Fruit fly (Drosophila melanogaster) whole organism, embryonic: Measurements from ENCODE around the gene CG11664.

ENCODE experiments used
- Blimp-1 ChIP-seq: fragments of 200-800 bp; sonication (Bioruptor generic); optimal IDR thresholded peaks from 3 replicates; lab custom pipeline; 2018; ENCODE audit warnings: missing biosample characterization, missing genetic modification characterization, mild to moderate bottlenecking, moderate library complexity, missing genetic modification reagents
- CG10147 ChIP-seq: fragments of 200-800 bp; sonication (Bioruptor generic); optimal IDR thresholded peaks from 2 replicates; lab custom pipeline; 2019; ENCODE audit warnings: missing biosample characterization, mild to moderate bottlenecking, missing genetic modification characterization, moderate library complexity
- CG10462 ChIP-seq: fragments of 200-800 bp; sonication (Bioruptor generic); optimal IDR thresholded peaks from 2 replicates; lab custom pipeline; 2016; ENCODE audit warnings: missing biosample characterization, missing genetic modification characterization
- CG10979 ChIP-seq: fragments of 200-800 bp; sonication (Bioruptor generic); optimal IDR thresholded peaks from 2 replicates; lab custom pipeline; 2018; ENCODE audit warnings: missing biosample characterization, mild to moderate bottlenecking, missing genetic modification characterization, moderate library complexity
- CG11093 ChIP-seq: fragments of 200-800 bp; sonication (Bioruptor generic); IDR thresholded peaks from 3 replicates; pipeline ENCODE4 v1.3.6; 2022; ENCODE audit warnings: missing biosample characterization, missing genetic modification characterization
- CG12769 ChIP-seq: fragments of 200-800 bp; sonication (Bioruptor generic); optimal IDR thresholded peaks from 2 replicates; lab custom pipeline; 2019; ENCODE audit warnings: missing biosample characterization, mild to moderate bottlenecking, missing genetic modification characterization, moderate library complexity
- CG13296 ChIP-seq: fragments of 200-800 bp; sonication (Bioruptor generic); optimal IDR thresholded peaks from 3 replicates; lab custom pipeline; 2018; ENCODE audit warnings: missing biosample characterization, mild to moderate bottlenecking, missing genetic modification characterization
- CG13624 ChIP-seq: fragments of 200-800 bp; sonication (Bioruptor generic); optimal IDR thresholded peaks from 2 replicates; lab custom pipeline; 2016; ENCODE audit warnings: missing biosample characterization, missing genetic modification characterization
- CG14441 ChIP-seq: fragments of 200-800 bp; sonication (Bioruptor generic); IDR thresholded peaks from 2 replicates; pipeline ENCODE4 v1.3.6; 2022; ENCODE audit warnings: missing biosample characterization, missing genetic modification characterization
- CG1603 ChIP-seq: fragments of 200-800 bp; sonication (Bioruptor generic); optimal IDR thresholded peaks from 2 replicates; lab custom pipeline; 2019; ENCODE audit warnings: missing biosample characterization, mild to moderate bottlenecking, missing genetic modification characterization, moderate library complexity
- CG17359 ChIP-seq: fragments of 200-800 bp; sonication (Bioruptor generic); optimal IDR thresholded peaks from 3 replicates; lab custom pipeline; 2018; ENCODE audit warnings: missing biosample characterization, mild to moderate bottlenecking, missing genetic modification characterization, moderate library complexity
- CG17361 ChIP-seq: fragments of 200-800 bp; sonication (Bioruptor generic); IDR thresholded peaks from 3 replicates; pipeline ENCODE4 v1.3.6; 2022; ENCODE audit warnings: missing biosample characterization, missing genetic modification characterization
- CG18619 ChIP-seq: fragments of 200-800 bp; sonication (Bioruptor generic); optimal IDR thresholded peaks from 3 replicates; lab custom pipeline; 2017; ENCODE audit warnings: missing biosample characterization, mild to moderate bottlenecking, missing genetic modification characterization
- CG18764 ChIP-seq: fragments of 200-800 bp; sonication (Bioruptor generic); optimal IDR thresholded peaks from 3 replicates; lab custom pipeline; 2016; ENCODE audit warnings: missing biosample characterization, missing genetic modification characterization
- CG2678 ChIP-seq: fragments of 200-800 bp; sonication (Bioruptor generic); optimal IDR thresholded peaks from 3 replicates; lab custom pipeline; 2019; ENCODE audit warnings: missing biosample characterization, mild to moderate bottlenecking, missing genetic modification characterization, moderate library complexity
- CG2712 ChIP-seq: fragments of 200-800 bp; optimal IDR thresholded peaks from 3 replicates; lab custom pipeline; 2019; ENCODE audit warnings: missing biosample characterization, mild to moderate bottlenecking, missing genetic modification characterization, moderate library complexity
- CG4360 ChIP-seq: fragments of 200-800 bp; sonication (Bioruptor generic); IDR thresholded peaks from 2 replicates; pipeline ENCODE4 v1.3.6; 2022; ENCODE audit warnings: missing biosample characterization, missing genetic modification characterization
- CG6813 ChIP-seq: fragments of 200-800 bp; sonication (Bioruptor generic); optimal IDR thresholded peaks from 2 replicates; lab custom pipeline; 2017; ENCODE audit warnings: missing biosample characterization, missing genetic modification characterization, mild to moderate bottlenecking, moderate library complexity, missing genetic modification reagents
- CG6854 ChIP-seq: fragments of 200-800 bp; sonication (Bioruptor generic); optimal IDR thresholded peaks from 3 replicates; lab custom pipeline; 2017; ENCODE audit warnings: missing biosample characterization, mild to moderate bottlenecking, missing genetic modification characterization
- CG7963 ChIP-seq: fragments of 200-800 bp; sonication (Bioruptor generic); IDR thresholded peaks from 3 replicates; pipeline ENCODE4 v1.3.6; 2022; ENCODE audit warnings: missing biosample characterization, missing genetic modification characterization; ENCODE audit not compliant: partially characterized antibody
- Drgx ChIP-seq: fragments of 200-800 bp; sonication (Bioruptor generic); IDR thresholded peaks from 2 replicates; pipeline ENCODE4 v1.3.6; 2022; ENCODE audit warnings: missing biosample characterization, missing genetic modification characterization
- Ets65A ChIP-seq: fragments of 200-800 bp; sonication (Bioruptor generic); peaks from one replicate; lab custom pipeline; 2016; ENCODE audit warnings: missing biosample characterization, missing genetic modification characterization
- Fer1 ChIP-seq: fragments of 200-800 bp; sonication (Bioruptor generic); optimal IDR thresholded peaks from 2 replicates; lab custom pipeline; 2017; ENCODE audit warnings: missing biosample characterization, mild to moderate bottlenecking, missing genetic modification characterization
- Gug ChIP-seq: fragments of 200-800 bp; sonication (Bioruptor generic); IDR thresholded peaks from 4 replicates; pipeline ENCODE4 v1.3.6; 2022; ENCODE audit warnings: missing biosample characterization, missing genetic modification characterization
- Hr51 ChIP-seq, 2 experiments: fragments of 200-800 bp; sonication (Bioruptor generic); optimal IDR thresholded peaks; 2 replicates in 1 of 2; 3 replicates in 1 of 2; lab custom pipeline; 2016 to 2018; ENCODE audit warnings: missing biosample characterization in 2 of 2, missing genetic modification characterization in 2 of 2, mild to moderate bottlenecking in 1 of 2, moderate library complexity in 1 of 2
- Hsf ChIP-seq: fragments of 200-800 bp; sonication (Bioruptor generic); optimal IDR thresholded peaks from 3 replicates; lab custom pipeline; 2016; ENCODE audit warnings: missing biosample characterization, missing genetic modification characterization
- Med ChIP-seq: fragments of 200-800 bp; sonication (Bioruptor generic); peaks from one replicate; lab custom pipeline; 2016; ENCODE audit warnings: missing biosample characterization, missing genetic modification characterization, mild to moderate bottlenecking, inconsistent platforms, moderate library complexity
- Ptx1 ChIP-seq: fragments of 200-800 bp; sonication (Bioruptor generic); IDR thresholded peaks from 2 replicates; pipeline ENCODE4 v1.3.6; 2022; ENCODE audit warnings: missing biosample characterization, missing genetic modification characterization
- Sox102F ChIP-seq: fragments of 200-800 bp; sonication (Bioruptor generic); optimal IDR thresholded peaks from 2 replicates; lab custom pipeline; 2018; ENCODE audit warnings: missing biosample characterization, mild to moderate bottlenecking, missing genetic modification characterization, moderate library complexity
- Spps ChIP-seq: fragments of 200-800 bp; sonication (Bioruptor generic); optimal IDR thresholded peaks from 2 replicates; lab custom pipeline; 2018; ENCODE audit warnings: missing biosample characterization, mild to moderate bottlenecking, missing genetic modification characterization
- ac ChIP-seq: fragments of 200-800 bp; sonication (Bioruptor generic); optimal IDR thresholded peaks from 3 replicates; lab custom pipeline; 2017; ENCODE audit warnings: missing biosample characterization, mild to moderate bottlenecking, missing genetic modification characterization
- bsh ChIP-seq, 2 experiments: fragments of 200-800 bp; sonication (Bioruptor generic); optimal IDR thresholded peaks; 2 replicates each; lab custom pipeline; 2017 to 2018; ENCODE audit warnings: mild to moderate bottlenecking in 2 of 2, missing biosample characterization in 2 of 2, missing genetic modification characterization in 2 of 2, moderate library complexity in 1 of 2
- btn ChIP-seq: fragments of 200-800 bp; sonication (Bioruptor generic); optimal IDR thresholded peaks from 2 replicates; lab custom pipeline; 2016; ENCODE audit warnings: missing biosample characterization, missing genetic modification characterization
- caup ChIP-seq: fragments of 200-800 bp; sonication (Bioruptor generic); optimal IDR thresholded peaks from 3 replicates; lab custom pipeline; 2017; ENCODE audit warnings: missing biosample characterization, mild to moderate bottlenecking, missing genetic modification characterization, moderate library complexity; ENCODE audit not compliant: severe bottlenecking
- cg ChIP-seq: fragments of 200-800 bp; sonication (Bioruptor generic); optimal IDR thresholded peaks from 3 replicates; lab custom pipeline; 2019; ENCODE audit warnings: missing biosample characterization, mild to moderate bottlenecking, missing genetic modification characterization, moderate library complexity
- ci ChIP-seq: fragments of 200-800 bp; sonication (Bioruptor generic); IDR thresholded peaks from 3 replicates; pipeline ENCODE4 v1.3.6; 2022; ENCODE audit warnings: missing biosample characterization, missing genetic modification characterization
- dysf ChIP-seq: fragments of 200-800 bp; sonication (Bioruptor generic); IDR thresholded peaks from 3 replicates; pipeline ENCODE4 v1.3.6; 2022; ENCODE audit warnings: missing biosample characterization, missing genetic modification characterization
- eve ChIP-seq, 2 experiments: fragments of >200 bp; optimal IDR thresholded peaks; 2 replicates each; lab custom pipeline; 2017; ENCODE audit warnings: missing biosample characterization in 2 of 2, missing genetic modification characterization in 2 of 2
- eyg ChIP-seq: fragments of 200-800 bp; sonication (Bioruptor generic); optimal IDR thresholded peaks from 3 replicates; lab custom pipeline; 2016; ENCODE audit warnings: missing biosample characterization, missing genetic modification characterization
- jigr1 ChIP-seq: fragments of 200-800 bp; sonication (Bioruptor generic); IDR thresholded peaks from 3 replicates; pipeline ENCODE4 v1.3.6; 2022; ENCODE audit warnings: missing biosample characterization, missing genetic modification characterization
- lab ChIP-seq: fragments of 200-800 bp; sonication (Bioruptor generic); optimal IDR thresholded peaks from 3 replicates; lab custom pipeline; 2017; ENCODE audit warnings: missing biosample characterization, missing genetic modification characterization, mild to moderate bottlenecking, moderate library complexity, missing genetic modification reagents
- lmd ChIP-seq: fragments of 200-800 bp; sonication (Bioruptor generic); IDR thresholded peaks from 2 replicates; pipeline ENCODE4 v1.3.6; 2022; ENCODE audit warnings: missing biosample characterization, missing genetic modification characterization
- mld ChIP-seq: fragments of 200-800 bp; sonication (Bioruptor generic); IDR thresholded peaks from 3 replicates; pipeline ENCODE4 v1.3.6; 2022; ENCODE audit warnings: missing biosample characterization, missing genetic modification characterization; ENCODE audit not compliant: partially characterized antibody
- org-1 ChIP-seq: fragments of 200-800 bp; sonication (Bioruptor generic); optimal IDR thresholded peaks from 2 replicates; lab custom pipeline; 2017; ENCODE audit warnings: missing biosample characterization, missing genetic modification characterization
- seq ChIP-seq: fragments of 200-800 bp; sonication (Bioruptor generic); IDR thresholded peaks from 2 replicates; pipeline ENCODE4 v1.3.6; 2022; ENCODE audit warnings: missing biosample characterization, missing genetic modification characterization
- slbo ChIP-seq: fragments of 200-800 bp; sonication (Bioruptor generic); IDR thresholded peaks from 2 replicates; pipeline ENCODE4 v1.3.6; 2022; ENCODE audit warnings: missing biosample characterization, missing genetic modification characterization
- sqz ChIP-seq: fragments of 200-800 bp; sonication (Bioruptor generic); optimal IDR thresholded peaks from 3 replicates; lab custom pipeline; 2018; ENCODE audit warnings: missing biosample characterization, mild to moderate bottlenecking, missing genetic modification characterization
- vvl ChIP-seq: fragments of 200-800 bp; sonication (Bioruptor generic); IDR thresholded peaks from 2 replicates; pipeline ENCODE4 v1.3.6; 2022; ENCODE audit warnings: missing biosample characterization, missing genetic modification characterization
- zf30C ChIP-seq: fragments of 200-800 bp; sonication (Bioruptor generic); optimal IDR thresholded peaks from 3 replicates; lab custom pipeline; 2018; ENCODE audit warnings: missing biosample characterization, mild to moderate bottlenecking, missing genetic modification characterization

The CG11664 gene

dm6 chrX:841038-841437, 34.5 kb upstream of the CG11664 start (continued):
- peak; percentile 17; the same call in 1 of the 2 replicates for TF ChIP-seq CG4360 (GFP tag; lab: Robert Waterston, UW)
- TF ChIP-seq org-1, result no peak
- peak; percentile 22 for TF ChIP-seq Med (GFP tag; lab: Kevin White, UChicago)
- peak; percentile 8 for TF ChIP-seq CG6813 (GFP tag; lab: Kevin White, UChicago)
- TF ChIP-seq seq (GFP tag; lab: Robert Waterston, UW), result peak; percentile 78

- TF ChIP-seq jigr1 (GFP tag; lab: Robert Waterston, UW) (no peak), CG6854 (no peak), sqz (GFP tag; lab: Kevin White, UChicago) (no peak), CG2678 (tag; lab: Kevin White, UChicago) (peak; percentile 35), caup (GFP tag; lab: Kevin White, UChicago) (peak; percentile 5), lab (peak; percentile 38), bsh (GFP tag; optimal IDR thresholded peaks at IDR 0.05; lab: Kevin White, UChicago) (peak in 1 of 2 experiments; percentile 47), CG13296 (GFP tag; lab: Kevin White, UChicago) (no peak), vvl (GFP tag; lab: Robert Waterston, UW) (0 out of 2 replicates have a peak, but pooled peaks have one; percentile 25), zf30C (peak; percentile 56), cg (GFP tag; lab: Kevin White, UChicago) (no peak), Drgx (GFP tag; lab: Robert Waterston, UW) (no peak), slbo (GFP tag; lab: Robert Waterston, UW) (peak; percentile 35; the same call in 1 of the 2 replicates), ac (GFP tag; lab: Kevin White, UChicago) (no peak), Ets65A (GFP tag; lab: Kevin White, UChicago) (peak; percentile 43), CG7963 (GFP tag; lab: Robert Waterston, UW) (no peak), CG17359 (tag; lab: Kevin White, UChicago) (peak; percentile 26), CG14441 (no peak), CG18764 (no peak), CG13624 (no peak), eyg (GFP tag; lab: Kevin White, UChicago) (no peak), Hsf (GFP tag; lab: Kevin White, UChicago) (peak; percentile 1), Spps (no peak), CG2712 (tag; lab: Kevin White, UChicago) (peak; percentile 12), CG10462 (GFP tag; lab: Kevin White, UChicago) (no peak), CG10979 (tag; lab: Kevin White, UChicago) (peak; percentile 32), Sox102F (GFP tag; lab: Kevin White, UChicago) (peak; percentile 31), CG11093 (no peak), Blimp-1 (GFP tag; lab: Kevin White, UChicago) (peak; percentile 19), ci (GFP tag; lab: Robert Waterston, UW) (peak; percentile 52; the same call in 2 of the 3 replicates), lmd (GFP tag; lab: Robert Waterston, UW) (0 out of 2 replicates have a peak, but pooled peaks have one; percentile 29), CG10147 (GFP tag; lab: Kevin White, UChicago) (no peak), CG17361 (GFP tag; lab: Robert Waterston, UW) (no peak), eve (GFP tag; optimal IDR thresholded peaks at IDR 0.05; lab: Kevin White, UChicago) (no peak), mld (GFP tag; lab: Robert Waterston, UW) (no peak), Hr51 (GFP tag; optimal IDR thresholded peaks at IDR 0.05; lab: Kevin White, UChicago) (peak in 1 of 2 experiments; percentile 31), btn (GFP tag; lab: Kevin White, UChicago) (no peak), CG1603 (peak; percentile 42), CG12769 (tag; lab: Kevin White, UChicago) (peak; percentile 13), Fer1 (peak; percentile 18), CG18619 (GFP tag; lab: Kevin White, UChicago) (no peak), Gug (peak; percentile 20; the same call in 1 of the 4 replicates), Ptx1 (peak; percentile 49), dysf (GFP tag; lab: Robert Waterston, UW) (peak; percentile 41; the same call in 1 of the 3 replicates)
These were observed 33.6 kb upstream of the CG11664 start for dm6 chrX:841941-842340.
